Worm (Caenorhabditis elegans) whole organism, L3 larva: ENCODE measurements around the gene sre-45.

Experiments
- R02D3.7 ChIP-seq: fragments of 150-350 bp; optimal IDR thresholded peaks from 2 replicates; lab custom pipeline; 2014; ENCODE audit warnings: missing biosample characterization, missing genetic modification characterization
- ZK546.5 ChIP-seq: sonication (generic microtip); optimal IDR thresholded peaks from 2 replicates; lab custom pipeline; 2017; ENCODE audit warnings: missing biosample characterization, missing genetic modification characterization
- aly-2 ChIP-seq: fragments of 150-350 bp; optimal IDR thresholded peaks from 2 replicates; lab custom pipeline; 2014; ENCODE audit warnings: missing biosample characterization, missing genetic modification characterization
- ama-1 ChIP-seq: fragments of 150-350 bp; optimal IDR thresholded peaks from 2 replicates; lab custom pipeline; 2018
- ceh-16 ChIP-seq: sonication (generic microtip); optimal IDR thresholded peaks from 2 replicates; lab custom pipeline; 2017; ENCODE audit warnings: missing biosample characterization, missing genetic modification characterization
- ceh-28 ChIP-seq: fragments of 150-350 bp; optimal IDR thresholded peaks from 2 replicates; lab custom pipeline; 2014; ENCODE audit warnings: missing biosample characterization, missing genetic modification reagents, missing genetic modification characterization
- ceh-82 ChIP-seq: fragments of 150-350 bp; optimal IDR thresholded peaks from 2 replicates; lab custom pipeline; 2014; ENCODE audit warnings: missing biosample characterization, missing genetic modification characterization
- ceh-9 ChIP-seq: sonication (generic microtip); optimal IDR thresholded peaks from 2 replicates; lab custom pipeline; 2018; ENCODE audit warnings: missing biosample characterization, missing genetic modification characterization
- daf-12 ChIP-seq: fragments of 150-350 bp; optimal IDR thresholded peaks from 2 replicates; lab custom pipeline; 2014; ENCODE audit warnings: missing biosample characterization, missing genetic modification reagents, missing genetic modification characterization
- egl-27 ChIP-seq: sonication (generic microtip); optimal IDR thresholded peaks from 4 replicates; lab custom pipeline; 2017; ENCODE audit warnings: missing biosample characterization, missing genetic modification reagents, missing genetic modification characterization
- egl-5 ChIP-seq: fragments of 150-350 bp; optimal IDR thresholded peaks from 2 replicates; lab custom pipeline; 2017; ENCODE audit warnings: missing biosample characterization, missing genetic modification reagents, missing genetic modification characterization, inconsistent platforms
- elt-1 ChIP-seq: fragments of 150-350 bp; optimal IDR thresholded peaks from 2 replicates; lab custom pipeline; 2014; ENCODE audit warnings: missing biosample characterization, missing genetic modification characterization
- elt-2 ChIP-seq: sonication (generic microtip); optimal IDR thresholded peaks from 2 replicates; lab custom pipeline; 2016; ENCODE audit warnings: missing genetic modification reagents, mild to moderate bottlenecking, missing genetic modification characterization, missing compliant biosample characterization
- elt-3 ChIP-seq, 3 experiments: fragments of 150-350 bp in 1 of 3; sonication (generic microtip) in 2 of 3; optimal IDR thresholded peaks; 2 replicates in 2 of 3; 4 replicates in 1 of 3; lab custom pipeline; 2014 to 2017; ENCODE audit warnings: missing biosample characterization in 3 of 3, missing genetic modification characterization in 3 of 3
- eor-1 ChIP-seq, 2 experiments: fragments of 150-350 bp; optimal IDR thresholded peaks; 2 replicates each; lab custom pipeline; 2014 to 2018; ENCODE audit warnings: missing biosample characterization in 2 of 2, missing genetic modification characterization in 2 of 2
- fkh-10 ChIP-seq: sonication (generic microtip); optimal IDR thresholded peaks from 2 replicates; lab custom pipeline; 2017; ENCODE audit warnings: missing biosample characterization, missing genetic modification reagents, missing genetic modification characterization
- fkh-2 ChIP-seq: fragments of 150-350 bp; optimal IDR thresholded peaks from 2 replicates; lab custom pipeline; 2014; ENCODE audit warnings: missing biosample characterization, missing genetic modification reagents, missing genetic modification characterization
- fos-1 ChIP-seq: fragments of 150-350 bp; optimal IDR thresholded peaks from 2 replicates; lab custom pipeline; 2014; ENCODE audit warnings: missing biosample characterization, missing genetic modification characterization
- hmg-11 ChIP-seq: sonication (generic microtip); optimal IDR thresholded peaks from 2 replicates; lab custom pipeline; 2016; ENCODE audit warnings: missing genetic modification characterization, missing compliant biosample characterization
- jun-1 ChIP-seq: fragments of 150-350 bp; optimal IDR thresholded peaks from 2 replicates; lab custom pipeline; 2014; ENCODE audit warnings: missing biosample characterization, missing genetic modification reagents, missing genetic modification characterization
- lin-15B ChIP-seq: fragments of 150-350 bp; optimal IDR thresholded peaks from 2 replicates; lab custom pipeline; 2014; ENCODE audit warnings: missing biosample characterization, missing genetic modification characterization
- lin-39 ChIP-seq: fragments of 150-350 bp; optimal IDR thresholded peaks from 2 replicates; lab custom pipeline; 2018; ENCODE audit warnings: missing biosample characterization, missing genetic modification reagents, missing genetic modification characterization
- lsy-12 ChIP-seq: sonication (generic microtip); optimal IDR thresholded peaks from 2 replicates; lab custom pipeline; 2016; ENCODE audit warnings: mild to moderate bottlenecking, missing genetic modification characterization, missing compliant biosample characterization
- mdl-1 ChIP-seq: fragments of 150-350 bp; optimal IDR thresholded peaks from 2 replicates; lab custom pipeline; 2014; ENCODE audit warnings: missing biosample characterization, missing genetic modification characterization
- mml-1 ChIP-seq: fragments of 150-350 bp; sonication (generic microtip); optimal IDR thresholded peaks from 3 replicates; lab custom pipeline; 2014; ENCODE audit warnings: missing biosample characterization, missing genetic modification characterization
- nfya-1 ChIP-seq: sonication (generic microtip); optimal IDR thresholded peaks from 2 replicates; lab custom pipeline; 2017; ENCODE audit warnings: missing genetic modification characterization, mild to moderate bottlenecking, missing compliant biosample characterization, antibody characterized with exemption, moderate library complexity; ENCODE audit not compliant: insufficient read depth
- nhr-11 ChIP-seq: fragments of 150-350 bp; optimal IDR thresholded peaks from 2 replicates; lab custom pipeline; 2014; ENCODE audit warnings: missing biosample characterization, missing genetic modification characterization
- nhr-12 ChIP-seq: fragments of 150-350 bp; optimal IDR thresholded peaks from 2 replicates; lab custom pipeline; 2014; ENCODE audit warnings: missing biosample characterization, missing genetic modification characterization
- nhr-23 ChIP-seq: fragments of 150-350 bp; optimal IDR thresholded peaks from 2 replicates; lab custom pipeline; 2014; ENCODE audit warnings: missing biosample characterization, missing genetic modification reagents, missing genetic modification characterization
- nhr-237 ChIP-seq: fragments of 150-350 bp; optimal IDR thresholded peaks from 2 replicates; lab custom pipeline; 2014; ENCODE audit warnings: missing biosample characterization, missing genetic modification characterization
- nhr-25 ChIP-seq: sonication (generic microtip); optimal IDR thresholded peaks from 2 replicates; lab custom pipeline; 2017; ENCODE audit warnings: missing biosample characterization, missing genetic modification characterization
- nhr-28 ChIP-seq: fragments of 150-350 bp; optimal IDR thresholded peaks from 2 replicates; lab custom pipeline; 2014; ENCODE audit warnings: missing biosample characterization, missing genetic modification characterization
- nhr-43 ChIP-seq: sonication (generic microtip); optimal IDR thresholded peaks from 2 replicates; lab custom pipeline; 2016; ENCODE audit warnings: mild to moderate bottlenecking, missing genetic modification characterization, missing compliant biosample characterization; ENCODE audit not compliant: poor library complexity, severe bottlenecking
- nhr-67 ChIP-seq: fragments of 150-350 bp; optimal IDR thresholded peaks from 2 replicates; lab custom pipeline; 2014; ENCODE audit warnings: missing biosample characterization, missing genetic modification characterization
- nhr-76 ChIP-seq: fragments of 150-350 bp; sonication (generic microtip); optimal IDR thresholded peaks from 5 replicates; lab custom pipeline; 2014; ENCODE audit warnings: missing biosample characterization, missing genetic modification characterization
- nhr-77 ChIP-seq: fragments of 150-350 bp; optimal IDR thresholded peaks from 2 replicates; lab custom pipeline; 2014; ENCODE audit warnings: missing biosample characterization, missing genetic modification characterization
- pha-4 ChIP-seq: fragments of 150-350 bp; optimal IDR thresholded peaks from 2 replicates; lab custom pipeline; 2014; ENCODE audit warnings: missing biosample characterization, missing genetic modification reagents, missing genetic modification characterization
- pqm-1 ChIP-seq: fragments of 150-350 bp; optimal IDR thresholded peaks from 2 replicates; lab custom pipeline; 2017; ENCODE audit warnings: missing biosample characterization, missing genetic modification characterization, inconsistent platforms
- sea-2 ChIP-seq: fragments of 150-350 bp; sonication (generic microtip); optimal IDR thresholded peaks from 4 replicates; lab custom pipeline; 2014; ENCODE audit warnings: missing biosample characterization, missing genetic modification reagents, missing genetic modification characterization
- skn-1 ChIP-seq: fragments of 150-350 bp; optimal IDR thresholded peaks from 2 replicates; lab custom pipeline; 2014; ENCODE audit warnings: missing biosample characterization, missing genetic modification characterization
- snpc-4 ChIP-seq: fragments of 150-350 bp; optimal IDR thresholded peaks from 2 replicates; lab custom pipeline; 2014; ENCODE audit warnings: missing biosample characterization, missing genetic modification characterization
- tbx-2 ChIP-seq: sonication (generic microtip); optimal IDR thresholded peaks from 2 replicates; lab custom pipeline; 2016; ENCODE audit warnings: mild to moderate bottlenecking, missing genetic modification characterization, missing compliant biosample characterization
- unc-39 ChIP-seq: sonication (generic microtip); optimal IDR thresholded peaks from 4 replicates; lab custom pipeline; 2017; ENCODE audit warnings: missing biosample characterization, missing genetic modification characterization
- unc-62 ChIP-seq: fragments of 150-350 bp; sonication (generic microtip); optimal IDR thresholded peaks from 4 replicates; lab custom pipeline; 2014; ENCODE audit warnings: missing biosample characterization, missing genetic modification reagents, missing genetic modification characterization
- zag-1 ChIP-seq: fragments of 150-350 bp; optimal IDR thresholded peaks from 2 replicates; lab custom pipeline; 2014; ENCODE audit warnings: missing biosample characterization, missing genetic modification characterization
- ztf-11 ChIP-seq: fragments of 150-350 bp; optimal IDR thresholded peaks from 2 replicates; lab custom pipeline; 2014; ENCODE audit warnings: missing biosample characterization, missing genetic modification characterization
- ztf-4 ChIP-seq: fragments of 150-350 bp; optimal IDR thresholded peaks from 2 replicates; lab custom pipeline; 2014; ENCODE audit warnings: missing biosample characterization, missing genetic modification characterization

Gene sre-45

ce11 chrII:13470655-13471054 lies 47.0 kb upstream of the sre-45 start:
- TF ChIP-seq lin-15B (tag; lab: Kevin White, UChicago) (no peak), lin-39 (tag; lab: Kevin White, UChicago) (no peak), aly-2 (tag; lab: Kevin White, UChicago) (no peak), eor-1 (tag; optimal IDR thresholded peaks at IDR 0.05; lab: Kevin White, UChicago) (no peak), ZK546.5 (tag; lab: Kevin White, UChicago) (no peak), egl-5 (tag; lab: Kevin White, UChicago) (no peak), unc-62 (GFP tag; lab: Kevin White, UChicago) (no peak)
- TF ChIP-seq, all 47 proteins: peak for 0

- TF ChIP-seq lin-15B (tag; lab: Kevin White, UChicago) (no peak), fkh-10 (GFP tag; lab: Kevin White, UChicago) (no peak), nhr-25 (no peak), snpc-4 (no peak), ztf-4 (no peak), nhr-23 (tag; lab: Kevin White, UChicago) (no peak), nfya-1 (no peak), ztf-11 (tag; lab: Kevin White, UChicago) (no peak), skn-1 (tag; lab: Kevin White, UChicago) (no peak)
Observed at ce11 chrII:13472101-13472500, 45.6 kb upstream of the sre-45 start, which contains the start of gene E01G4.5. Gene E01G4.5, plus strand, starts transcription at chrII:13472401.

ce11 chrII:13477230-13477629 lies 40.5 kb upstream of the sre-45 start:
- no peak for TF ChIP-seq nhr-67 (tag; lab: Kevin White, UChicago)
- no peak for TF ChIP-seq ztf-4
- TF ChIP-seq ceh-16 (tag; lab: Kevin White, UChicago), result no peak
- TF ChIP-seq egl-27 (tag; lab: Kevin White, UChicago), result no peak
- TF ChIP-seq nfya-1, result peak; percentile 59
- no peak for TF ChIP-seq zag-1 (tag; lab: Kevin White, UChicago)
- no peak for TF ChIP-seq ztf-11 (tag; lab: Kevin White, UChicago)
- TF ChIP-seq tbx-2 (tag; lab: Kevin White, UChicago), result no peak
- TF ChIP-seq fkh-10 (GFP tag; lab: Kevin White, UChicago), result no peak
- peak; percentile 36 for TF ChIP-seq nhr-23 (tag; lab: Kevin White, UChicago)
- no peak for TF ChIP-seq unc-39
- no peak for TF ChIP-seq pha-4 (tag; lab: Kevin White, UChicago)
- no peak for TF ChIP-seq ceh-82 (tag; lab: Kevin White, UChicago)
- no peak for TF ChIP-seq nhr-12 (tag; lab: Kevin White, UChicago)
- TF ChIP-seq elt-3 (tag; optimal IDR thresholded peaks at IDR 0.05; lab: Kevin White, UChicago), result no peak
- TF ChIP-seq eor-1 (tag; optimal IDR thresholded peaks at IDR 0.05; lab: Kevin White, UChicago), result no peak
- no peak for TF ChIP-seq lsy-12 (tag; lab: Kevin White, UChicago)
- TF ChIP-seq nhr-43 (tag; lab: Kevin White, UChicago), result no peak
- TF ChIP-seq ama-1 (lab: Kevin White, UChicago), result no peak
- TF ChIP-seq R02D3.7 (tag; lab: Kevin White, UChicago), result no peak
- TF ChIP-seq sea-2 (GFP tag; lab: Kevin White, UChicago), result no peak
- no peak for TF ChIP-seq elt-1 (tag; lab: Kevin White, UChicago)
- TF ChIP-seq egl-5 (tag; lab: Kevin White, UChicago), result no peak
- no peak for TF ChIP-seq mml-1 (tag; lab: Kevin White, UChicago)
- no peak for TF ChIP-seq nhr-28 (tag; lab: Kevin White, UChicago)
- no peak for TF ChIP-seq daf-12 (tag; lab: Kevin White, UChicago)
- no peak for TF ChIP-seq nhr-77 (tag; lab: Kevin White, UChicago)
- TF ChIP-seq mdl-1 (tag; lab: Kevin White, UChicago), result no peak
- TF ChIP-seq jun-1, result no peak
- peak; percentile 12 for TF ChIP-seq lin-39 (tag; lab: Kevin White, UChicago)
- TF ChIP-seq lin-15B (tag; lab: Kevin White, UChicago), result peak; percentile 82
- TF ChIP-seq skn-1 (tag; lab: Kevin White, UChicago), result no peak
- TF ChIP-seq nhr-237 (tag; lab: Kevin White, UChicago), result no peak
- peak; percentile 67 for TF ChIP-seq snpc-4
- no peak for TF ChIP-seq unc-62 (GFP tag; lab: Kevin White, UChicago)
- no peak for TF ChIP-seq fkh-2 (tag; lab: Kevin White, UChicago)
- TF ChIP-seq fos-1, result no peak
- no peak for TF ChIP-seq aly-2 (tag; lab: Kevin White, UChicago)
- TF ChIP-seq nhr-25, result no peak
- TF ChIP-seq elt-2 (tag; lab: Kevin White, UChicago), result peak; percentile 23
- no peak for TF ChIP-seq ceh-28 (tag; lab: Kevin White, UChicago)
- no peak for TF ChIP-seq ceh-9 (tag; lab: Kevin White, UChicago)
- no peak for TF ChIP-seq pqm-1 (tag; lab: Kevin White, UChicago)
- TF ChIP-seq hmg-11, result peak; percentile 65
- no peak for TF ChIP-seq ZK546.5 (tag; lab: Kevin White, UChicago)
- TF ChIP-seq nhr-11 (tag; lab: Kevin White, UChicago), result no peak
- no peak for TF ChIP-seq nhr-76
